Fruit fly (Drosophila melanogaster) whole organism, embryonic: ENCODE measurements around the gene fan.
A peak's percentile ranks its signal among the peaks of the same experiment; 100 is the strongest.

Source experiments
- Antp ChIP-seq: fragments of 200-800 bp; sonication (Bioruptor generic); optimal IDR thresholded peaks from 3 replicates; lab custom pipeline; 2016; ENCODE audit warnings: missing biosample characterization, missing genetic modification characterization
- BtbVII ChIP-seq: fragments of 200-800 bp; sonication (Bioruptor generic); optimal IDR thresholded peaks from 3 replicates; lab custom pipeline; 2017; ENCODE audit warnings: missing biosample characterization, mild to moderate bottlenecking, missing genetic modification characterization
- CG1024 ChIP-seq: fragments of 200-800 bp; sonication (Bioruptor generic); IDR thresholded peaks from 2 replicates; pipeline ENCODE4 v1.3.6; 2022; ENCODE audit warnings: missing biosample characterization, missing genetic modification characterization
- CG10462 ChIP-seq: fragments of 200-800 bp; sonication (Bioruptor generic); optimal IDR thresholded peaks from 2 replicates; lab custom pipeline; 2016; ENCODE audit warnings: missing biosample characterization, missing genetic modification characterization
- CG11398 ChIP-seq: fragments of 200-800 bp; sonication (Bioruptor generic); optimal IDR thresholded peaks from 2 replicates; lab custom pipeline; 2016; ENCODE audit warnings: missing biosample characterization, missing genetic modification characterization
- CG11504 ChIP-seq: fragments of 200-800 bp; sonication (Bioruptor generic); optimal IDR thresholded peaks from 3 replicates; lab custom pipeline; 2019; ENCODE audit warnings: missing biosample characterization, mild to moderate bottlenecking, missing genetic modification characterization, moderate library complexity
- CG11560 ChIP-seq: fragments of 200-800 bp; sonication (Bioruptor generic); IDR thresholded peaks from 3 replicates; pipeline ENCODE4 v1.3.6; 2022; ENCODE audit warnings: missing biosample characterization, missing genetic modification characterization
- CG12236 ChIP-seq: fragments of 200-800 bp; sonication (Bioruptor generic); optimal IDR thresholded peaks from 2 replicates; lab custom pipeline; 2016; ENCODE audit warnings: missing biosample characterization, missing genetic modification characterization
- CG12744 ChIP-seq: fragments of 200-800 bp; sonication (Bioruptor generic); optimal IDR thresholded peaks from 2 replicates; lab custom pipeline; 2016; ENCODE audit warnings: missing biosample characterization, missing genetic modification characterization
- CG13624 ChIP-seq: fragments of 200-800 bp; sonication (Bioruptor generic); optimal IDR thresholded peaks from 2 replicates; lab custom pipeline; 2016; ENCODE audit warnings: missing biosample characterization, missing genetic modification characterization
- CG1603 ChIP-seq: fragments of 200-800 bp; sonication (Bioruptor generic); optimal IDR thresholded peaks from 2 replicates; lab custom pipeline; 2019; ENCODE audit warnings: missing biosample characterization, mild to moderate bottlenecking, missing genetic modification characterization, moderate library complexity
- CG17328 ChIP-seq: fragments of 200-800 bp; sonication (Bioruptor generic); IDR thresholded peaks from 2 replicates; pipeline ENCODE4 v1.3.6; 2022; ENCODE audit warnings: missing biosample characterization, missing genetic modification characterization
- CG17385 ChIP-seq: fragments of 200-800 bp; sonication (Bioruptor generic); optimal IDR thresholded peaks from 3 replicates; lab custom pipeline; 2018; ENCODE audit warnings: missing biosample characterization, mild to moderate bottlenecking, missing genetic modification characterization
- CG17802 ChIP-seq: fragments of 200-800 bp; sonication (Bioruptor generic); optimal IDR thresholded peaks from 2 replicates; lab custom pipeline; 2018; ENCODE audit warnings: missing biosample characterization, mild to moderate bottlenecking, missing genetic modification characterization, moderate library complexity
- CG2120 ChIP-seq: fragments of 200-800 bp; sonication (Bioruptor generic); optimal IDR thresholded peaks from 3 replicates; lab custom pipeline; 2016; ENCODE audit warnings: missing biosample characterization, missing genetic modification characterization
- CG31365 ChIP-seq: fragments of 200-800 bp; sonication (Bioruptor generic); optimal IDR thresholded peaks from 2 replicates; lab custom pipeline; 2018; ENCODE audit warnings: missing biosample characterization, mild to moderate bottlenecking, missing genetic modification characterization
- CG32767 ChIP-seq: fragments of 200-800 bp; sonication (Bioruptor generic); IDR thresholded peaks from 2 replicates; pipeline ENCODE4 v1.3.6; 2022; ENCODE audit warnings: missing biosample characterization, missing genetic modification characterization
- CG32772 ChIP-seq: fragments of 200-800 bp; sonication (Bioruptor generic); IDR thresholded peaks from 2 replicates; pipeline ENCODE4 v1.3.6; 2022; ENCODE audit warnings: missing biosample characterization, missing genetic modification characterization
- CG3847 ChIP-seq: fragments of 200-800 bp; sonication (Bioruptor generic); IDR thresholded peaks from 2 replicates; pipeline ENCODE4 v1.3.6; 2022; ENCODE audit warnings: missing biosample characterization, missing genetic modification characterization
- CG4854 ChIP-seq: fragments of 200-800 bp; sonication (Bioruptor generic); optimal IDR thresholded peaks from 2 replicates; lab custom pipeline; 2016; ENCODE audit warnings: missing biosample characterization, missing genetic modification characterization, inconsistent platforms
- CG5180 ChIP-seq: fragments of 200-800 bp; sonication (Bioruptor generic); optimal IDR thresholded peaks from 3 replicates; lab custom pipeline; 2017; ENCODE audit warnings: missing biosample characterization, missing genetic modification characterization, mild to moderate bottlenecking, moderate library complexity, missing genetic modification reagents
- CG6854 ChIP-seq: fragments of 200-800 bp; sonication (Bioruptor generic); optimal IDR thresholded peaks from 3 replicates; lab custom pipeline; 2017; ENCODE audit warnings: missing biosample characterization, mild to moderate bottlenecking, missing genetic modification characterization
- CG8359 ChIP-seq: fragments of 200-800 bp; sonication (Bioruptor generic); optimal IDR thresholded peaks from 2 replicates; lab custom pipeline; 2017; ENCODE audit warnings: missing biosample characterization, mild to moderate bottlenecking, missing genetic modification characterization, borderline replicate concordance
- CoRest ChIP-seq: fragments of 200-800 bp; sonication (Bioruptor generic); optimal IDR thresholded peaks from 3 replicates; lab custom pipeline; 2018; ENCODE audit warnings: missing biosample characterization, mild to moderate bottlenecking, missing genetic modification characterization, moderate library complexity
- CrebB ChIP-seq: fragments of 200-800 bp; sonication (Bioruptor generic); optimal IDR thresholded peaks from 3 replicates; lab custom pipeline; 2018; ENCODE audit warnings: missing biosample characterization, mild to moderate bottlenecking, missing genetic modification characterization
- Dbx ChIP-seq: fragments of 200-800 bp; sonication (Bioruptor generic); IDR thresholded peaks from 3 replicates; pipeline ENCODE4 v1.3.6; 2022; ENCODE audit warnings: missing biosample characterization, missing genetic modification characterization
- H15 ChIP-seq: fragments of 200-800 bp; sonication (Bioruptor generic); IDR thresholded peaks from 3 replicates; pipeline ENCODE4 v1.3.6; 2022; ENCODE audit warnings: missing biosample characterization, missing genetic modification characterization
- HLH4C ChIP-seq: fragments of 200-800 bp; sonication (Bioruptor generic); IDR thresholded peaks from 3 replicates; pipeline ENCODE4 v1.3.6; 2022; ENCODE audit warnings: missing biosample characterization, missing genetic modification characterization; ENCODE audit not compliant: partially characterized antibody
- PHDP ChIP-seq: fragments of 200-800 bp; sonication (Bioruptor generic); optimal IDR thresholded peaks from 3 replicates; lab custom pipeline; 2018; ENCODE audit warnings: missing biosample characterization, mild to moderate bottlenecking, missing genetic modification characterization, moderate library complexity
- Rx ChIP-seq: fragments of 200-800 bp; sonication (Bioruptor generic); IDR thresholded peaks from 2 replicates; pipeline ENCODE4 v1.3.6; 2022; ENCODE audit warnings: missing biosample characterization, missing genetic modification characterization
- Six4 ChIP-seq: fragments of 200-800 bp; sonication (Bioruptor generic); optimal IDR thresholded peaks from 2 replicates; lab custom pipeline; 2016; ENCODE audit warnings: missing biosample characterization, missing genetic modification characterization
- Vsx1 ChIP-seq: fragments of 200-800 bp; sonication (Bioruptor generic); optimal IDR thresholded peaks from 2 replicates; lab custom pipeline; 2017; ENCODE audit warnings: missing biosample characterization, mild to moderate bottlenecking, missing genetic modification characterization, missing genetic modification reagents
- bab2 ChIP-seq: fragments of 200-800 bp; sonication (Bioruptor generic); optimal IDR thresholded peaks from 2 replicates; lab custom pipeline; 2016; ENCODE audit warnings: missing biosample characterization, missing genetic modification characterization
- da ChIP-seq: fragments of 200-800 bp; sonication (Bioruptor generic); optimal IDR thresholded peaks from 2 replicates; lab custom pipeline; 2016; ENCODE audit warnings: missing biosample characterization, missing genetic modification characterization
- emc ChIP-seq: fragments of 200-800 bp; sonication (Bioruptor generic); optimal IDR thresholded peaks from 2 replicates; lab custom pipeline; 2016; ENCODE audit warnings: missing biosample characterization, missing genetic modification characterization
- ewg ChIP-seq: fragments of 200-800 bp; sonication (Bioruptor generic); optimal IDR thresholded peaks from 3 replicates; lab custom pipeline; 2017; ENCODE audit warnings: mild to moderate bottlenecking, missing biosample characterization, missing genetic modification reagents, missing genetic modification characterization
- eyg ChIP-seq: fragments of 200-800 bp; sonication (Bioruptor generic); optimal IDR thresholded peaks from 3 replicates; lab custom pipeline; 2016; ENCODE audit warnings: missing biosample characterization, missing genetic modification characterization
- grau ChIP-seq: fragments of 200-800 bp; optimal IDR thresholded peaks from 3 replicates; lab custom pipeline; 2019; ENCODE audit warnings: missing biosample characterization, mild to moderate bottlenecking, missing genetic modification characterization, moderate library complexity
- grn ChIP-seq: fragments of 200-800 bp; sonication (Bioruptor generic); optimal IDR thresholded peaks from 3 replicates; lab custom pipeline; 2017; ENCODE audit warnings: missing biosample characterization, missing genetic modification characterization
- ind ChIP-seq: fragments of 200-800 bp; sonication (Bioruptor generic); optimal IDR thresholded peaks from 3 replicates; lab custom pipeline; 2016; ENCODE audit warnings: missing biosample characterization, missing genetic modification characterization
- jumu ChIP-seq: fragments of 200-800 bp; sonication (Bioruptor generic); optimal IDR thresholded peaks from 3 replicates; lab custom pipeline; 2016; ENCODE audit warnings: missing biosample characterization, missing genetic modification characterization
- lilli ChIP-seq: fragments of 200-800 bp; sonication (Bioruptor generic); optimal IDR thresholded peaks from 3 replicates; lab custom pipeline; 2016; ENCODE audit warnings: missing biosample characterization, missing genetic modification characterization
- lola ChIP-seq, 3 experiments: fragments of >200 bp in 2 of 3; fragments of 200-800 bp in 1 of 3; sonication (Bioruptor generic) in 1 of 3; optimal IDR thresholded peaks; 2 replicates each; lab custom pipeline; 2017 to 2019; ENCODE audit warnings: missing biosample characterization in 3 of 3, missing genetic modification characterization in 3 of 3, mild to moderate bottlenecking in 1 of 3, moderate library complexity in 1 of 3
- lov ChIP-seq, 2 experiments: fragments of 200-800 bp in 1 of 2; fragments of >200 bp in 1 of 2; sonication (Bioruptor generic) in 1 of 2; IDR thresholded peaks in 1 of 2; optimal IDR thresholded peaks in 1 of 2; 2 replicates in 1 of 2; 3 replicates in 1 of 2; pipeline versions ENCODE4 v1.3.6 to Lab custom; 2017 to 2022; ENCODE audit warnings: missing biosample characterization in 1 of 2, missing genetic modification characterization in 1 of 2
- pita ChIP-seq: fragments of 200-800 bp; sonication (Bioruptor generic); optimal IDR thresholded peaks from 2 replicates; lab custom pipeline; 2017; ENCODE audit warnings: missing biosample characterization, mild to moderate bottlenecking, missing genetic modification characterization
- sens ChIP-seq: fragments of 200-800 bp; sonication (Bioruptor generic); peaks from one replicate; lab custom pipeline; 2016; ENCODE audit warnings: missing biosample characterization, missing genetic modification characterization
- sisA ChIP-seq: fragments of 200-800 bp; sonication (Bioruptor generic); IDR thresholded peaks from 2 replicates; pipeline ENCODE4 v1.3.6; 2022; ENCODE audit warnings: missing biosample characterization, missing genetic modification characterization
- tup ChIP-seq: fragments of 200-800 bp; sonication (Bioruptor generic); optimal IDR thresholded peaks from 2 replicates; lab custom pipeline; 2016; ENCODE audit warnings: missing biosample characterization, mild to moderate bottlenecking, missing genetic modification characterization, moderate library complexity
- unpg ChIP-seq: fragments of 200-800 bp; sonication (Bioruptor generic); optimal IDR thresholded peaks from 3 replicates; lab custom pipeline; 2018; ENCODE audit warnings: missing biosample characterization, mild to moderate bottlenecking, missing genetic modification characterization, moderate library complexity
- vvl ChIP-seq: fragments of 200-800 bp; sonication (Bioruptor generic); IDR thresholded peaks from 2 replicates; pipeline ENCODE4 v1.3.6; 2022; ENCODE audit warnings: missing biosample characterization, missing genetic modification characterization
- wor ChIP-seq: fragments of 200-800 bp; sonication (Bioruptor generic); IDR thresholded peaks from 2 replicates; pipeline ENCODE4 v1.3.6; 2022; ENCODE audit warnings: missing biosample characterization, missing genetic modification characterization
- yki ChIP-seq: fragments of >200 bp; optimal IDR thresholded peaks from 3 replicates; lab custom pipeline; 2018

The fan gene

DNA sequence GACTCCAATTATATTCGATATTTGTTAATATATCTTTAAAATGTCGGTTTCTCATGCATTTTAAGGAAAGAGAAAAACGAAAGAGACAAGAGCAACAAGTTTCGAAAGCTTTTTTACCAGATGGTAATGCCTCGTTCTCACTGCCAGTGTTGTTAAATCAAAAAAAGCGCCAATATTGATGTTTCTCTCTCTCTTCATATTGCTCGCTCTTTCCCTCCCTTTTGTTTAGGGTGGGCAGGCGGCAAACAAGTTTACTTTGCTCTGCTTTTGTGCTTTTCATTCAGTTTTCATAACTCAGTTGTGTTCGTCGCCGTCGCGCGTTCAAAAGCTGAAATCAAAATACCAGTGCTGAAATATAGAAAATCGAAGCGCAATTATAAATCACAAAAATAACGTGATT, 27.1 kb upstream of the fan start (continued):
- TF ChIP-seq PHDP (tag; lab: Kevin White, UChicago) (peak; percentile 53), CG3847 (GFP tag; lab: Robert Waterston, UW) (no peak), emc (GFP tag; lab: Kevin White, UChicago) (no peak), CG1024 (GFP tag; lab: Robert Waterston, UW) (no peak), lov (optimal IDR thresholded peaks at IDR 0.05; lab: Kevin White, UChicago) (no peak), lov (GFP tag; IDR thresholded peaks at IDR 0.05; lab: Robert Waterston, UW) (no peak; the same call in 2 of the 3 replicates), Six4 (GFP tag; lab: Kevin White, UChicago) (no peak), Antp (GFP tag; lab: Kevin White, UChicago) (no peak), yki (no peak), CG32772 (GFP tag; lab: Robert Waterston, UW) (no peak), unpg (peak; percentile 46), CG17385 (GFP tag; lab: Kevin White, UChicago) (peak; percentile 64), tup (GFP tag; lab: Kevin White, UChicago) (peak; percentile 6), CG17328 (GFP tag; lab: Robert Waterston, UW) (no peak), CG1603 (peak; percentile 40), lola (GFP tag; optimal IDR thresholded peaks at IDR 0.05; lab: Kevin White, UChicago) (no peak), ind (peak; percentile 5), lilli (peak; percentile 58), CG2120 (GFP tag; lab: Kevin White, UChicago) (peak; percentile 56), Dbx (GFP tag; lab: Robert Waterston, UW) (peak; percentile 46; the same call in 1 of the 3 replicates), grau (tag; lab: Kevin White, UChicago) (peak; percentile 32), pita (no peak), ewg (peak; percentile 55), CG6854 (GFP tag; lab: Kevin White, UChicago) (peak; percentile 61), CG11398 (no peak), grn (GFP tag; lab: Kevin White, UChicago) (no peak), sisA (GFP tag; lab: Robert Waterston, UW) (no peak), Vsx1 (GFP tag; lab: Kevin White, UChicago) (peak; percentile 6), CG17802 (tag; lab: Kevin White, UChicago) (no peak), CG13624 (GFP tag; lab: Kevin White, UChicago) (peak; percentile 8), jumu (GFP tag; lab: Kevin White, UChicago) (no peak), BtbVII (GFP tag; lab: Kevin White, UChicago) (peak; percentile 65), CG12236 (GFP tag; lab: Kevin White, UChicago) (no peak), CG8359 (GFP tag; lab: Kevin White, UChicago) (no peak), H15 (GFP tag; lab: Robert Waterston, UW) (no peak), CG4854 (GFP tag; lab: Kevin White, UChicago) (no peak), HLH4C (GFP tag; lab: Robert Waterston, UW) (no peak), CG32767 (GFP tag; lab: Robert Waterston, UW) (no peak), CG5180 (GFP tag; lab: Kevin White, UChicago) (peak; percentile 43), sens (GFP tag; lab: Kevin White, UChicago) (peak; percentile 83), Rx (GFP tag; lab: Robert Waterston, UW) (no peak), CoRest (tag; lab: Kevin White, UChicago) (no peak), bab2 (GFP tag; lab: Kevin White, UChicago) (peak; percentile 1), CG11504 (no peak), CrebB (tag; lab: Kevin White, UChicago) (peak; percentile 55), wor (GFP tag; lab: Robert Waterston, UW) (no peak), CG10462 (no peak), CG31365 (tag; lab: Kevin White, UChicago) (peak; percentile 64), CG12744 (peak; percentile 18), eyg (GFP tag; lab: Kevin White, UChicago) (no peak), vvl (GFP tag; lab: Robert Waterston, UW) (peak; percentile 73; the same call in 1 of the 2 replicates), CG11560 (tag; lab: Robert Waterston, UW) (no peak), da (GFP tag; lab: Kevin White, UChicago) (no peak)
